Worm (Caenorhabditis elegans) whole organism, L4/young adult: Measurements from ENCODE around the gene F26F2.8.

ENCODE experiments used
- W03F9.2 ChIP-seq: fragments of 150-350 bp; optimal IDR thresholded peaks from 2 replicates; lab custom pipeline; 2014; ENCODE audit warnings: missing biosample characterization, missing genetic modification characterization
- dao-5 ChIP-seq: sonication (generic microtip); optimal IDR thresholded peaks from 2 replicates; lab custom pipeline; 2016; ENCODE audit warnings: missing genotype, missing genetic modification characterization, moderate library complexity, missing compliant biosample characterization
- him-1 ChIP-seq: sonication (generic microtip); optimal IDR thresholded peaks from 2 replicates; lab custom pipeline; 2016; ENCODE audit warnings: missing genotype, missing genetic modification reagents, missing genetic modification characterization, missing compliant biosample characterization

Gene F26F2.8

ce11 chrV:20608688-20609087, 29.3 kb downstream of the F26F2.8 start, which contains the start of gene ttr-12:
Gene ttr-12, minus strand, starts transcription at chrV:20608788.
- no peak for TF ChIP-seq him-1 (tag; lab: Kevin White, UChicago)
- no peak for TF ChIP-seq dao-5 (tag; lab: Kevin White, UChicago)

DNA sequence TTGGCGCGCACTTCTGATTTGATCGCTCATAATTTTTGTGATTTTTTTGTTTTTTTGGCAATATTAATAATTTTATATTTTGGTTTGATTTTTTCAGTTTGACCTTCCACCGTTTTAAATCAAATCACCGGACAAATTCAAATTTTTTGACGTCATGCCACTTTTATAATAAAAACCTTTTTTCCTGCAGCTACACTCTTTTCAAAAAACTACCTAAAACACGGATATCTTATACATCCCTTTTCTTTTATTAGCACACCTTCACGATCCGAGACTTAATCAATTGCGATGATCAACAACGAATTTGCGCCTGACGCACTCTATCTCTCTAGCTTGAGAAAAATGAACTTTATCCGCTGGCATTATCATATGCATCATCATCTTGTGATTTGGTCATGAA, 30.1 kb downstream of the F26F2.8 start, which contains the start of gene grd-2:
Gene grd-2, plus strand, starts transcription at position 301 of the 400 bp plus-strand sequence.
- TF ChIP-seq W03F9.2 (tag; lab: Kevin White, UChicago): no peak
- TF ChIP-seq him-1 (tag; lab: Kevin White, UChicago): no peak

DNA sequence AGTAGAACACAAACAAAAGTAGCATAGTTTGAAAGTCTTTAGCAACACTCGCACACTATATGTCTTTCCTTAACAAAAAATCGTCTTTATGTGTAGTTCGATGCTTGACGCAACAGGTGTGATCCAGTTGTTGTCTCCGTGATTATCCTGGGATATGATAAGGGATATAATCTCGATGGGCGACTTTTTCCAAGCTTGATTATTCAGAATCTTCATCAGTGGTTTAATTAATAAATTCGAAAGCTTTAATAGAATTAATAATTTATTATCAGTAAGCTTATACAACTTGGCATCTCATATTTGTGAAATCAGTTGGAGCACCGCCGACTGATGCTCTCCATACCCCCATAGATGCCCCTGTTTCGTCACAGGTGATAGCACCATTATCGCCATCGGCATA, 39.3 kb downstream of the F26F2.8 start, which contains the start of gene F46B3.7:
Gene F46B3.7, minus strand, starts transcription at position 101 of the 400 bp plus-strand sequence.
- TF ChIP-seq him-1 (tag; lab: Kevin White, UChicago) (no peak), dao-5 (tag; lab: Kevin White, UChicago) (no peak), W03F9.2 (tag; lab: Kevin White, UChicago) (no peak)

DNA sequence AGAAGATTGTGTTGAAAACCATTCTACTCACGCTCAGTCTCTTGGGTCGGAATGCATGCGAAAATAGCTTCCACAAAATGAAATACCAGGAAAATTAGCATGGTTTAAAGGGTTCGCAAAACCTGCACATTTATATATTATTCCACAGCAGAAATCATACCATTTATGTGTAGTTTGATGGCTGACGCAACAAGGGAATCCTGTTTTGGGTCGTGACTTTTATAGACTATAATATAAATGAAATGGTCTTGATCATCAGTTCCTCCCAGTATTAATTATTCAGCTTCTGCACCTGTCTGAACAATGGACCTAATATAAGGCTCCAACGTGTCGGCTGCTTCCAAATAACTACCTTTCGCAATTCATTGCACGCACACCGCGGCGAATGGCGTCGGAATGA, 43.7 kb downstream of the F26F2.8 start, which contains the start of gene F46B3.8:
Gene F46B3.8, minus strand, starts transcription at position 101 of the 400 bp plus-strand sequence.
- no peak for TF ChIP-seq W03F9.2 (tag; lab: Kevin White, UChicago)
- TF ChIP-seq dao-5 (tag; lab: Kevin White, UChicago): no peak
- no peak for TF ChIP-seq him-1 (tag; lab: Kevin White, UChicago)

DNA sequence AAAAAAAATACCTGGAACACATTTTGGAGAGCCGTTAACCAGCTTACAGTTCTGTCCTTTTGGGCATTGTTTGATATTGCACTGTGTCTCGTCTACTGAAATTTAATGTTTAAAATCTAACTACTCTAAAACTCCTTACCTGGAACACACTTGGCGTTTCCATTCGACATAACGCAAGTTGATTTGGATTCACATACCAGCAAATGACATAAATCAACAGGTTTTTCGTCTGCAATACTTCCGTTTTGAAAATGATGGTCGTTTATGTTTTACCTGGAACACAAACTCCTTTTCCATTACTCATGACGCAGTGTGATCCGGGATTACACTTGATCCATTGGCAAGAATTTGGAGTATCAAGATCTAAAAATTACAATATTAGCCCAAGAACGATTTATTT, 45.9 kb downstream of the F26F2.8 start:
- TF ChIP-seq dao-5 (tag; lab: Kevin White, UChicago): no peak
- TF ChIP-seq W03F9.2 (tag; lab: Kevin White, UChicago): no peak
- TF ChIP-seq him-1 (tag; lab: Kevin White, UChicago): no peak

ce11 chrV:20626043-20626761, 46.9 kb downstream of the F26F2.8 start, which contains the start of the genes F46B3.9 and srz-18:
Gene F46B3.9, minus strand, starts transcription at chrV:20626143.
Gene srz-18, plus strand, starts transcription at chrV:20626711.
- no peak for TF ChIP-seq him-1 (tag; lab: Kevin White, UChicago)
- TF ChIP-seq dao-5 (tag; lab: Kevin White, UChicago): no peak
- no peak for TF ChIP-seq W03F9.2 (tag; lab: Kevin White, UChicago)
